Worm (Caenorhabditis elegans) whole organism, midembryonic: Measurements from ENCODE around the gene lron-3.

Source experiments
- cog-1 ChIP-seq: sonication (generic microtip); optimal IDR thresholded peaks from 2 replicates; lab custom pipeline; 2016; ENCODE audit warnings: missing genetic modification characterization, missing compliant biosample characterization
- flt-1 ChIP-seq: fragments of 200-800 bp; sonication (Bioruptor generic); IDR thresholded peaks from 2 replicates; pipeline ENCODE4 v1.3.6; 2022; ENCODE audit warnings: missing genetic modification characterization, missing compliant biosample characterization
- klf-2 ChIP-seq: fragments of 200-800 bp; sonication (Bioruptor generic); conservative IDR thresholded peaks from 2 replicates; pipeline ENCODE4 v1.3.6; 2022; ENCODE audit warnings: missing genetic modification reagents, missing genetic modification characterization, missing compliant biosample characterization
- med-1 ChIP-seq: sonication (generic microtip); optimal IDR thresholded peaks from 2 replicates; lab custom pipeline; 2017; ENCODE audit warnings: missing genetic modification characterization, mild to moderate bottlenecking, missing compliant biosample characterization, antibody characterized with exemption, missing genetic modification reagents; ENCODE audit not compliant: insufficient read depth
- tab-1 ChIP-seq: fragments of 200-800 bp; sonication (Bioruptor generic); IDR thresholded peaks from 2 replicates; pipeline ENCODE4 v1.3.6; 2022; ENCODE audit warnings: missing genetic modification characterization, missing compliant biosample characterization
- ztf-29 ChIP-seq: fragments of 200-800 bp; sonication (Bioruptor generic); IDR thresholded peaks from 2 replicates; pipeline ENCODE4 v1.3.6; 2022; ENCODE audit warnings: missing genetic modification reagents, missing genetic modification characterization, missing compliant biosample characterization

DNA sequence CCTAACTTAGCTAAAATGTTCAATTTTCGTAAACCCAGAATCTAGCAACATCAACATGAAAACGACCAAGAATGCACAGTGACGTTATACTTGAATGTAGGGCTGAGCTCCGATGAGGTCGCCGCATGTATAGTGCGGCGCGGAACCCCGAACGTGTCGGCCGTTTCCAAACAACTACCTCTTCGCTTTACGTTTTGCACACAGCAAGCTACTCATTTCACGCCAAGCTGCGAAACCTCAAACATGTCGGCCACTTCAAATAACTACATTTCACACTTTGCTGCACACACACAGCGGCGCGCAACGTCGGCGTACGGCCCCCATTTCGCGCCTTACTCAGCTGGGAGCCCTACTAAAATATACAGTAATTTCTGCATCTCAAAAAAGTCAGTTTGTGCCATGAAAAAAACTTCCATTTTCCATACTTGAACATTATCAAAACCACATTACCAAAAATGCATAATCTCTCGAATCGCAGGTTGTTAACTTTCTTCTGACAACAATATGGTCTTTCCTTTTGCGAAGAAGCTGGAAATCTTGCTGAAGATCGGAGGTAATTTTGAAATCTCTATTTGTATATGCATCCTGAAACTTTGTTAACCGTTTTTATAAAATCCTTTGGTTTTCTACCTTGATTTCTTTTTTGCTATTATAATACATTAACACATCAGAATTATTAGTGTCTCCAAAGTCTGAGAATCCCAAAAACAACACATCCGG, 55.1 kb downstream of the lron-3 start, which contains the start of gene H13N06.7:
- TF ChIP-seq tab-1 (GFP tag; lab: Robert Waterston, UW) (no peak), med-1 (no peak), ztf-29 (GFP tag; lab: Robert Waterston, UW) (no peak), cog-1 (tag; lab: Kevin White, UChicago) (no peak), flt-1 (GFP tag; lab: Robert Waterston, UW) (no peak), klf-2 (GFP tag; lab: Robert Waterston, UW) (no peak)
